Worm (Caenorhabditis elegans) whole organism, early embryonic: ENCODE data around the gene lin-40.

Source experiments
- ama-1 ChIP-seq: fragments of 150-350 bp; optimal IDR thresholded peaks from 2 replicates; lab custom pipeline; 2014
- ceh-36 ChIP-seq: sonication (generic microtip); optimal IDR thresholded peaks from 2 replicates; lab custom pipeline; 2016; ENCODE audit warnings: missing genetic modification characterization, inconsistent platforms, missing compliant biosample characterization
- scrt-1 ChIP-seq: fragments of 200-800 bp; sonication (Bioruptor generic); IDR thresholded peaks from 2 replicates; pipeline ENCODE4 v1.3.6; 2022; ENCODE audit warnings: missing genetic modification characterization, missing compliant biosample characterization
- sea-1 ChIP-seq: fragments of 200-800 bp; sonication (Bioruptor generic); conservative IDR thresholded peaks from 2 replicates; pipeline ENCODE4 v1.3.6; 2022; ENCODE audit warnings: missing genetic modification characterization, missing compliant biosample characterization

- TF ChIP-seq ceh-36 (tag; lab: Kevin White, UChicago) (no peak), ama-1 (lab: Kevin White, UChicago) (no peak), scrt-1 (GFP tag; lab: Robert Waterston, UW) (no peak), sea-1 (GFP tag; lab: Robert Waterston, UW) (no peak)
Measured at ce11 chrV:3711544-3711943, 6.8 kb downstream of the lin-40 start.
